Worm (Caenorhabditis elegans) whole organism, mixed stage, embryonic: Measurements from ENCODE around the gene nhr-63.

Experiments
- blmp-1 ChIP-seq: fragments of 150-350 bp; optimal IDR thresholded peaks from 2 replicates; lab custom pipeline; 2014; ENCODE audit warnings: missing biosample characterization, missing genetic modification characterization
- flh-1 ChIP-seq: fragments of 200-800 bp; sonication (Bioruptor generic); optimal IDR thresholded peaks from 2 replicates; lab custom pipeline; 2018; ENCODE audit warnings: mild to moderate bottlenecking, missing genetic modification characterization, moderate library complexity, missing compliant biosample characterization
- lin-13 ChIP-seq: fragments of 150-350 bp; optimal IDR thresholded peaks from 2 replicates; lab custom pipeline; 2014; ENCODE audit warnings: missing biosample characterization, missing genetic modification characterization
- lin-32 ChIP-seq: fragments of 200-800 bp; sonication (Bioruptor generic); optimal IDR thresholded peaks from 2 replicates; lab custom pipeline; 2018; ENCODE audit warnings: mild to moderate bottlenecking, missing genetic modification characterization, missing compliant biosample characterization
- mep-1 ChIP-seq: fragments of 150-350 bp; optimal IDR thresholded peaks from 2 replicates; lab custom pipeline; 2017; ENCODE audit warnings: missing biosample characterization, missing genetic modification reagents, missing genetic modification characterization, inconsistent platforms
- nhr-28 ChIP-seq: fragments of 150-350 bp; optimal IDR thresholded peaks from 2 replicates; lab custom pipeline; 2014; ENCODE audit warnings: missing biosample characterization, missing genetic modification characterization
- snpc-4 ChIP-seq: fragments of 150-350 bp; optimal IDR thresholded peaks from 2 replicates; lab custom pipeline; 2014; ENCODE audit warnings: missing biosample characterization, missing genetic modification characterization
- unc-62 ChIP-seq: fragments of 150-350 bp; optimal IDR thresholded peaks from 2 replicates; lab custom pipeline; 2014; ENCODE audit warnings: missing biosample characterization, missing genetic modification reagents, missing genetic modification characterization

ce11 chrV:16031571-16031970 is 29.2 kb downstream of the nhr-63 start, which contains the start of gene T10C6.7:
- no peak for TF ChIP-seq unc-62
- TF ChIP-seq nhr-28 (tag; lab: Kevin White, UChicago) = no peak
- no peak for TF ChIP-seq mep-1
- TF ChIP-seq blmp-1 = no peak
- no peak for TF ChIP-seq lin-13
- TF ChIP-seq flh-1 (GFP tag; lab: Kevin White, UChicago) = no peak
- no peak for TF ChIP-seq lin-32 (GFP tag; lab: Kevin White, UChicago)
- TF ChIP-seq snpc-4 (tag; lab: Kevin White, UChicago) = no peak
